Fruit fly (Drosophila melanogaster) whole organism, prepupa: ENCODE measurements around the gene lush.

Experiments used
- CG10631 ChIP-seq: fragments of 200-800 bp; sonication (Bioruptor generic); optimal IDR thresholded peaks from 2 replicates; lab custom pipeline; 2016; ENCODE audit warnings: missing biosample characterization, missing genetic modification characterization
- CG11294 ChIP-seq: fragments of 200-800 bp; sonication (Bioruptor generic); IDR thresholded peaks from 2 replicates; pipeline ENCODE4 v1.3.6; 2022; ENCODE audit warnings: missing biosample characterization, missing genetic modification characterization
- CG11762 ChIP-seq: fragments of 200-800 bp; sonication (Bioruptor generic); optimal IDR thresholded peaks from 3 replicates; lab custom pipeline; 2016; ENCODE audit warnings: missing biosample characterization, missing genetic modification characterization; ENCODE audit not compliant: insufficient read depth
- CG11902 ChIP-seq: fragments of 200-800 bp; sonication (Bioruptor generic); optimal IDR thresholded peaks from 3 replicates; lab custom pipeline; 2016; ENCODE audit warnings: missing biosample characterization, missing genetic modification characterization
- CG15336 ChIP-seq: fragments of 200-800 bp; sonication (Bioruptor generic); IDR thresholded peaks from 2 replicates; pipeline ENCODE4 v1.3.6; 2022; ENCODE audit warnings: missing biosample characterization, missing genetic modification characterization
- CG1621 ChIP-seq: fragments of 200-800 bp; sonication (Bioruptor generic); optimal IDR thresholded peaks from 3 replicates; lab custom pipeline; 2018; ENCODE audit warnings: missing biosample characterization, mild to moderate bottlenecking, missing genetic modification characterization
- CG3032 ChIP-seq: fragments of 200-800 bp; optimal IDR thresholded peaks from 2 replicates; lab custom pipeline; 2019; ENCODE audit warnings: missing biosample characterization, mild to moderate bottlenecking, missing genetic modification characterization, moderate library complexity
- CG31627 ChIP-seq: fragments of 200-800 bp; sonication (Bioruptor generic); optimal IDR thresholded peaks from 3 replicates; lab custom pipeline; 2016; ENCODE audit warnings: missing biosample characterization, missing genetic modification characterization
- CG34406 ChIP-seq: fragments of 200-800 bp; sonication (Bioruptor generic); optimal IDR thresholded peaks from 3 replicates; lab custom pipeline; 2016; ENCODE audit warnings: missing biosample characterization, missing genetic modification characterization
- CG3919 ChIP-seq: fragments of 200-800 bp; sonication (Bioruptor generic); optimal IDR thresholded peaks from 3 replicates; lab custom pipeline; 2016; ENCODE audit warnings: missing biosample characterization, missing genetic modification characterization
- CG6163 ChIP-seq: fragments of 200-800 bp; sonication (Bioruptor generic); IDR thresholded peaks from 3 replicates; pipeline ENCODE4 v1.3.6; 2022; ENCODE audit warnings: missing biosample characterization, missing genetic modification characterization
- CG6792 ChIP-seq: fragments of 200-800 bp; sonication (Bioruptor generic); optimal IDR thresholded peaks from 3 replicates; lab custom pipeline; 2016; ENCODE audit warnings: missing biosample characterization, missing genetic modification characterization
- CG6808 ChIP-seq: fragments of 200-800 bp; sonication (Bioruptor generic); optimal IDR thresholded peaks from 3 replicates; lab custom pipeline; 2017; ENCODE audit warnings: missing biosample characterization, missing genetic modification characterization, mild to moderate bottlenecking, moderate library complexity, missing genetic modification reagents
- CG6854 ChIP-seq: fragments of 200-800 bp; sonication (Bioruptor generic); optimal IDR thresholded peaks from 2 replicates; lab custom pipeline; 2017; ENCODE audit warnings: missing biosample characterization, mild to moderate bottlenecking, missing genetic modification characterization
- CG8119 ChIP-seq: fragments of 200-800 bp; sonication (Bioruptor generic); IDR thresholded peaks from 3 replicates; pipeline ENCODE4 v1.3.6; 2022; ENCODE audit warnings: missing biosample characterization, missing genetic modification characterization
- CG8319 ChIP-seq: fragments of 200-800 bp; sonication (Bioruptor generic); optimal IDR thresholded peaks from 3 replicates; lab custom pipeline; 2016; ENCODE audit warnings: missing biosample characterization, missing genetic modification characterization
- CG8632 ChIP-seq: fragments of 200-800 bp; sonication (Bioruptor generic); optimal IDR thresholded peaks from 3 replicates; lab custom pipeline; 2016; ENCODE audit warnings: missing biosample characterization, missing genetic modification characterization
- Eip75B ChIP-seq: fragments of 200-800 bp; sonication (Bioruptor generic); optimal IDR thresholded peaks from 3 replicates; lab custom pipeline; 2016; ENCODE audit warnings: missing biosample characterization, missing genetic modification characterization
- Eip78C ChIP-seq: fragments of 200-800 bp; sonication (Bioruptor generic); peaks from one replicate; lab custom pipeline; 2016; ENCODE audit warnings: missing biosample characterization, missing genetic modification characterization
- Eip93F ChIP-seq: fragments of 200-800 bp; sonication (Bioruptor generic); optimal IDR thresholded peaks from 2 replicates; lab custom pipeline; 2016; ENCODE audit warnings: missing biosample characterization, mild to moderate bottlenecking, missing genetic modification characterization
- Ets21C ChIP-seq: fragments of 200-800 bp; sonication (Bioruptor generic); optimal IDR thresholded peaks from 3 replicates; lab custom pipeline; 2016; ENCODE audit warnings: missing biosample characterization, missing genetic modification characterization
- Ets96B ChIP-seq: fragments of 200-800 bp; optimal IDR thresholded peaks from 2 replicates; lab custom pipeline; 2019; ENCODE audit warnings: missing biosample characterization, mild to moderate bottlenecking, missing genetic modification characterization, moderate library complexity
- Gug ChIP-seq: fragments of 200-800 bp; sonication (Bioruptor generic); IDR thresholded peaks from 2 replicates; pipeline ENCODE4 v1.3.6; 2022; ENCODE audit warnings: missing biosample characterization, missing genetic modification characterization
- Hr4 ChIP-seq: fragments of 200-800 bp; sonication (Bioruptor generic); optimal IDR thresholded peaks from 3 replicates; lab custom pipeline; 2016; ENCODE audit warnings: missing biosample characterization, missing genetic modification characterization
- Met ChIP-seq: fragments of 200-800 bp; sonication (Bioruptor generic); optimal IDR thresholded peaks from 3 replicates; lab custom pipeline; 2016; ENCODE audit warnings: missing biosample characterization, missing genetic modification characterization
- OdsH ChIP-seq: fragments of 200-800 bp; sonication (Bioruptor generic); optimal IDR thresholded peaks from 3 replicates; lab custom pipeline; 2016; ENCODE audit warnings: missing biosample characterization, missing genetic modification characterization
- Smox ChIP-seq: fragments of 200-800 bp; sonication (Bioruptor generic); optimal IDR thresholded peaks from 3 replicates; lab custom pipeline; 2016; ENCODE audit warnings: missing biosample characterization, missing genetic modification characterization
- Sox102F ChIP-seq: fragments of 200-800 bp; sonication (Bioruptor generic); optimal IDR thresholded peaks from 2 replicates; lab custom pipeline; 2016; ENCODE audit warnings: missing biosample characterization, mild to moderate bottlenecking, missing genetic modification characterization
- Sox14 ChIP-seq: fragments of 200-800 bp; sonication (Bioruptor generic); optimal IDR thresholded peaks from 3 replicates; lab custom pipeline; 2016; ENCODE audit warnings: missing biosample characterization, missing genetic modification characterization
- achi ChIP-seq: fragments of 200-800 bp; sonication (Bioruptor generic); optimal IDR thresholded peaks from 3 replicates; lab custom pipeline; 2016; ENCODE audit warnings: missing biosample characterization, missing genetic modification characterization
- acj6 ChIP-seq: fragments of 200-800 bp; sonication (Bioruptor generic); optimal IDR thresholded peaks from 3 replicates; lab custom pipeline; 2016; ENCODE audit warnings: missing biosample characterization, missing genetic modification characterization
- cyc ChIP-seq: fragments of 200-800 bp; sonication (Bioruptor generic); optimal IDR thresholded peaks from 3 replicates; lab custom pipeline; 2016; ENCODE audit warnings: missing biosample characterization, missing genetic modification characterization
- dac ChIP-seq: fragments of 200-800 bp; sonication (Bioruptor generic); optimal IDR thresholded peaks from 2 replicates; lab custom pipeline; 2017; ENCODE audit warnings: missing biosample characterization, mild to moderate bottlenecking, missing genetic modification characterization
- dsx ChIP-seq: fragments of 200-800 bp; optimal IDR thresholded peaks from 3 replicates; lab custom pipeline; 2019; ENCODE audit warnings: missing biosample characterization, mild to moderate bottlenecking, missing genetic modification characterization, moderate library complexity; ENCODE audit not compliant: poor library complexity, severe bottlenecking
- esn ChIP-seq: fragments of 200-800 bp; sonication (Bioruptor generic); optimal IDR thresholded peaks from 2 replicates; lab custom pipeline; 2016; ENCODE audit warnings: missing biosample characterization, mild to moderate bottlenecking, missing genetic modification characterization, moderate library complexity
- fd59A ChIP-seq: fragments of 200-800 bp; sonication (Bioruptor generic); optimal IDR thresholded peaks from 2 replicates; lab custom pipeline; 2017; ENCODE audit warnings: missing biosample characterization, mild to moderate bottlenecking, missing genetic modification characterization, missing genetic modification reagents
- fkh ChIP-seq: fragments of 200-800 bp; sonication (Bioruptor generic); optimal IDR thresholded peaks from 3 replicates; lab custom pipeline; 2017; ENCODE audit warnings: missing biosample characterization, mild to moderate bottlenecking, missing genetic modification characterization, moderate library complexity
- lz ChIP-seq: fragments of 200-800 bp; sonication (Bioruptor generic); optimal IDR thresholded peaks from 3 replicates; lab custom pipeline; 2016; ENCODE audit warnings: missing biosample characterization, missing genetic modification characterization
- net ChIP-seq: fragments of 200-800 bp; sonication (Bioruptor generic); optimal IDR thresholded peaks from 3 replicates; lab custom pipeline; 2016; ENCODE audit warnings: missing biosample characterization, missing genetic modification characterization
- pdm3 ChIP-seq: fragments of 200-800 bp; sonication (Bioruptor generic); optimal IDR thresholded peaks from 3 replicates; lab custom pipeline; 2016; ENCODE audit warnings: missing biosample characterization, missing genetic modification characterization
- spab ChIP-seq: fragments of 200-800 bp; sonication (Bioruptor generic); optimal IDR thresholded peaks from 2 replicates; lab custom pipeline; 2017; ENCODE audit warnings: missing biosample characterization, mild to moderate bottlenecking, missing genetic modification characterization, missing genetic modification reagents
- svp ChIP-seq: fragments of 200-800 bp; sonication (Bioruptor generic); peaks from one replicate; lab custom pipeline; 2016; ENCODE audit warnings: missing biosample characterization, missing genetic modification characterization

The lush gene

DNA sequence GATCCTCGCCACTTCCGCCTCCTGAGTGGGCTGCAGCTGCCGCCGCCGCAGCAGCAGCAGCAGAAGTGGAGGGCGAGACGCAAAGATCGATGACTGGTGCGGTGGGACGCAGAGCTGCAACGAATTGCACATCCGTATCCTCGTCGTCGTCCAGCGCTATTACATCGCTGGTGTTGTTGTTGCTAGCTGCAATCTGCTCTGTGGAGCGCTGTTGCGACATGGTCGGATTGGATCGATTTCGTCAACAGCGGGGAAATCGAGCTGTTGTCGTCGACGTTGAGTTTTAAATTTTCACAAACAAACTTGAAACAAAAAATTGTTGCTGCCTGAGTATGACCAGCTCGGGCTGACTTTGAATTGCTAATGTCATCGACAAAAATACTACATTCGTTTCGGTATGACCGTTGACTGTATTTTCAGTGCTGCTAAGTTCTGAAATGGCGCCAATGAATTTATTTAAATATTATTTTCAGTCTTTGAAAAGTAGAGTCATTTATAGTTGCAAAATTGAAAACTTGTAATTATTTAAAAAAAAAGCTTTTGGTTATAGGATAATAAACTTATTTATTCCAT is 36.6 kb upstream of the lush start, which contains the start of gene Rnf146:
TSS of gene Rnf146 (minus strand) at position 369 of the 573 bp plus-strand sequence.
- TF ChIP-seq Ets96B (tag; lab: Kevin White, UChicago) (no peak), CG15336 (GFP tag; lab: Robert Waterston, UW) (peak; percentile 29; the same call in 1 of the 2 replicates), achi (GFP tag; lab: Kevin White, UChicago) (peak; percentile 75), CG6854 (GFP tag; lab: Kevin White, UChicago) (peak; percentile 58), esn (GFP tag; lab: Kevin White, UChicago) (peak; percentile 19)

- peak; percentile 47 for TF ChIP-seq Met (GFP tag; lab: Kevin White, UChicago)
- peak; percentile 8 for TF ChIP-seq Sox14 (GFP tag; lab: Kevin White, UChicago)
- peak; percentile 67 for TF ChIP-seq fkh
- peak; percentile 3 for TF ChIP-seq lz (GFP tag; lab: Kevin White, UChicago)
- peak; percentile 10 for TF ChIP-seq acj6 (GFP tag; lab: Kevin White, UChicago)
- no peak for TF ChIP-seq CG1621
- no peak for TF ChIP-seq Ets21C (GFP tag; lab: Kevin White, UChicago)
- TF ChIP-seq Sox102F = peak; percentile 27
- TF ChIP-seq esn (GFP tag; lab: Kevin White, UChicago) = peak; percentile 52
- no peak for TF ChIP-seq CG11762
- TF ChIP-seq svp (GFP tag; lab: Kevin White, UChicago) = no peak
- no peak for TF ChIP-seq CG34406 (GFP tag; lab: Kevin White, UChicago)
- TF ChIP-seq CG3032 (tag; lab: Kevin White, UChicago) = peak; percentile 38
- peak; percentile 22 for TF ChIP-seq Smox (GFP tag; lab: Kevin White, UChicago)
- no peak for TF ChIP-seq CG8632 (GFP tag; lab: Kevin White, UChicago)
- TF ChIP-seq CG6808 = peak; percentile 17
- peak; percentile 2 for TF ChIP-seq dsx
- no peak for TF ChIP-seq Hr4 (GFP tag; lab: Kevin White, UChicago)
- peak; percentile 37; the same call in 1 of the 2 replicates for TF ChIP-seq CG15336 (GFP tag; lab: Robert Waterston, UW)
- TF ChIP-seq CG3919 (GFP tag; lab: Kevin White, UChicago) = no peak
- TF ChIP-seq Ets96B (tag; lab: Kevin White, UChicago) = peak; percentile 2
- TF ChIP-seq cyc = peak; percentile 8
- TF ChIP-seq CG31627 (GFP tag; lab: Kevin White, UChicago) = no peak
- no peak for TF ChIP-seq CG6163 (GFP tag; lab: Robert Waterston, UW)
- no peak for TF ChIP-seq CG8319 (GFP tag; lab: Kevin White, UChicago)
- TF ChIP-seq CG8119 = no peak
- TF ChIP-seq Eip78C = peak; percentile 84
- TF ChIP-seq Eip75B (GFP tag; lab: Kevin White, UChicago) = peak; percentile 8
- no peak for TF ChIP-seq net (GFP tag; lab: Kevin White, UChicago)
- TF ChIP-seq CG11294 = no peak
- no peak for TF ChIP-seq spab (GFP tag; lab: Kevin White, UChicago)
- TF ChIP-seq Eip93F (GFP tag; lab: Kevin White, UChicago) = no peak
- TF ChIP-seq Gug = no peak
- TF ChIP-seq CG10631 (GFP tag; lab: Kevin White, UChicago) = peak; percentile 33
- TF ChIP-seq CG6792 (GFP tag; lab: Kevin White, UChicago) = no peak
- peak; percentile 13 for TF ChIP-seq OdsH
- no peak for TF ChIP-seq dac (GFP tag; lab: Kevin White, UChicago)
- TF ChIP-seq pdm3 (GFP tag; lab: Kevin White, UChicago) = peak; percentile 16
- TF ChIP-seq CG11902 (GFP tag; lab: Kevin White, UChicago) = no peak
- TF ChIP-seq fd59A (GFP tag; lab: Kevin White, UChicago) = no peak
These were observed 31.1 kb upstream of the lush start for dm6 chr3L:19636821-19637460.
